Worm (Caenorhabditis elegans) whole organism, L1 larva: Measurements from ENCODE around the gene abhd-3.1.

Experiments
- F16B12.6 ChIP-seq: fragments of 150-350 bp; optimal IDR thresholded peaks from 2 replicates; lab custom pipeline; 2014; ENCODE audit warnings: missing biosample characterization, missing genetic modification characterization
- ceh-82 ChIP-seq, 3 experiments: fragments of 150-350 bp in 1 of 3; sonication (generic microtip) in 2 of 3; optimal IDR thresholded peaks; 2 replicates each; lab custom pipeline; 2014 to 2017; ENCODE audit warnings: missing biosample characterization in 3 of 3, missing genetic modification characterization in 3 of 3
- ceh-88 ChIP-seq: fragments of 200-800 bp; sonication (Bioruptor generic); IDR thresholded peaks from 2 replicates; pipeline ENCODE4 v1.3.6; 2022; ENCODE audit warnings: missing genetic modification characterization, missing compliant biosample characterization
- ces-1 ChIP-seq: fragments of 150-350 bp; optimal IDR thresholded peaks from 2 replicates; lab custom pipeline; 2014; ENCODE audit warnings: missing biosample characterization, missing genetic modification reagents, missing genetic modification characterization
- dpl-1 ChIP-seq, 3 experiments: fragments of 150-350 bp in 2 of 3; sonication (generic microtip) in 1 of 3; optimal IDR thresholded peaks; 2 replicates each; lab custom pipeline; 2014 to 2017; ENCODE audit warnings: missing biosample characterization in 3 of 3, missing genetic modification characterization in 3 of 3, missing genetic modification reagents in 3 of 3
- hlh-17 ChIP-seq: fragments of 200-800 bp; sonication (Bioruptor generic); optimal IDR thresholded peaks from 2 replicates; lab custom pipeline; 2018; ENCODE audit warnings: missing genetic modification characterization, mild to moderate bottlenecking, missing compliant biosample characterization, moderate library complexity, borderline replicate concordance
- lsy-2 ChIP-seq, 2 experiments: fragments of 150-350 bp; optimal IDR thresholded peaks; 2 replicates each; lab custom pipeline; 2014; ENCODE audit warnings: missing biosample characterization in 2 of 2, missing genetic modification characterization in 2 of 2
- nhr-237 ChIP-seq: fragments of 150-350 bp; optimal IDR thresholded peaks from 2 replicates; lab custom pipeline; 2014; ENCODE audit warnings: missing biosample characterization, missing genetic modification characterization
- nhr-76 ChIP-seq: sonication (generic microtip); optimal IDR thresholded peaks from 2 replicates; lab custom pipeline; 2017; ENCODE audit warnings: missing biosample characterization, missing genetic modification characterization
- nhr-77 ChIP-seq: fragments of 150-350 bp; optimal IDR thresholded peaks from 2 replicates; lab custom pipeline; 2014; ENCODE audit warnings: missing biosample characterization, missing genetic modification characterization
- pqm-1 ChIP-seq: sonication (generic microtip); optimal IDR thresholded peaks from 3 replicates; lab custom pipeline; 2017; ENCODE audit warnings: missing biosample characterization, missing genetic modification characterization
- skn-1 ChIP-seq: fragments of 150-350 bp; optimal IDR thresholded peaks from 2 replicates; lab custom pipeline; 2014; ENCODE audit warnings: missing biosample characterization, missing genetic modification characterization
- snpc-4 ChIP-seq: fragments of 150-350 bp; optimal IDR thresholded peaks from 2 replicates; lab custom pipeline; 2014; ENCODE audit warnings: missing biosample characterization, missing genetic modification characterization
- unc-62 ChIP-seq: fragments of 150-350 bp; optimal IDR thresholded peaks from 2 replicates; lab custom pipeline; 2014; ENCODE audit warnings: missing biosample characterization, missing genetic modification reagents, missing genetic modification characterization

ce11 chrV:19958744-19959143, 3.5 kb downstream of the abhd-3.1 start, which contains the start of gene srh-172:
- TF ChIP-seq unc-62 (GFP tag; lab: Kevin White, UChicago) (no peak), nhr-77 (no peak), ceh-88 (GFP tag; lab: Robert Waterston, UW) (no peak), dpl-1 (GFP tag; optimal IDR thresholded peaks at IDR 0.05; lab: Kevin White, UChicago) (no peak), ceh-82 (tag; optimal IDR thresholded peaks at IDR 0.05; lab: Kevin White, UChicago) (no peak), snpc-4 (tag; lab: Kevin White, UChicago) (no peak), nhr-237 (tag; lab: Kevin White, UChicago) (no peak), lsy-2 (tag; optimal IDR thresholded peaks at IDR 0.05; lab: Kevin White, UChicago) (no peak), ces-1 (GFP tag; lab: Kevin White, UChicago) (no peak), F16B12.6 (tag; lab: Kevin White, UChicago) (no peak), skn-1 (tag; lab: Kevin White, UChicago) (no peak), hlh-17 (no peak), pqm-1 (tag; lab: Kevin White, UChicago) (no peak), nhr-76 (no peak)
